Fruit fly (Drosophila melanogaster): ENCODE measurements around the gene CG8478.

CG8478 gene

DNA sequence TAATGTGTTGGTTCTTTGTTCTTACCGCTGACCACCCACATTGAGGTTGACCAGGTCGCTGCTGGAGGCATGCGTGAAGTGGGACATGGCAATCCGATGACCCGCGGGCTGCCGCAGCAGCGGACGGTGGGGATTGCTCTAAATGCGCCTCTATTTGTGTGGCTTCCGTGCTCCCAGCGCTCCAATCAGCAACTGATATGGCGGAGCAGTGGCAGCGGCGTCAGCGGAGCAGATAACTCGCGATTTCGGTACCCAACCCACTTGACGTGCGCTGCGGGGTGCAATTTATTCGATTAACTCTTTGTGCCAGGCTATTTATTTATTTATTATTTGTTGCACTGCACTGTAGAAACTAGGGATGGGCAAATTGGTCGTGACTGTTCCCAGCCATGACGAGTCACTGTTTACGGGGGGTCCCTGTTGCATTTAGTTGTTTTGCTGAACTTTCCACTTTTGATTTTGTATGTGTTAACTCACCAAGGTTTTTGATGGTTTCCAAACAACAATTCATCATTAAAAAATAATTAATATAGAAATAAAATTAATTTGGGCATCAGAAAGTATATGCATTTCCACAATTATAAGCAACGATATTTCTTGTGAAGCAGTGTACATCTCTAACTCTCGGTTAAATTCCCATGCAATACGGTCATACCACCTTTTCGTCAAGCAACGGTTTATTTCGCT lies 37.3 kb downstream of the CG8478 start, which contains the start of the genes CG9467 and CG8526 (continued):
- no peak for TF ChIP-seq Trl (optimal IDR thresholded peaks at IDR 0.05)
- TF ChIP-seq Trl (GFP tag; optimal IDR thresholded peaks at IDR 0.05), result peak; percentile 28
- peak; percentile 87 for TF ChIP-seq nerfin-1 (tag; optimal IDR thresholded peaks at IDR 0.05)
- peak; percentile 54; the same call in 1 of the 2 replicates for TF ChIP-seq CG10366 (GFP tag; IDR thresholded peaks at IDR 0.05)
- peak; percentile 87 for TF ChIP-seq Abd-B (GFP tag; optimal IDR thresholded peaks at IDR 0.05)
- peak; percentile 73 for TF ChIP-seq CG30020 (tag; optimal IDR thresholded peaks at IDR 0.05)
- no peak; the same call in 2 of the 3 replicates for TF ChIP-seq zen2 (GFP tag; IDR thresholded peaks at IDR 0.05; ENCODE audit: partially characterized antibody)
- no peak for TF ChIP-seq CG3163 (GFP tag; optimal IDR thresholded peaks at IDR 0.05)
- peak; percentile 26 for TF ChIP-seq CG18011 (GFP tag; optimal IDR thresholded peaks at IDR 0.05)
- peak; percentile 70; the same call in 1 of the 3 replicates for TF ChIP-seq hb (GFP tag; IDR thresholded peaks at IDR 0.05; ENCODE audit: partially characterized antibody)
- TF ChIP-seq her (GFP tag; optimal IDR thresholded peaks at IDR 0.05), result no peak
- TF ChIP-seq zfh2 (GFP tag; optimal IDR thresholded peaks at IDR 0.05), result peak; percentile 71
- TF ChIP-seq CG1603 (tag; optimal IDR thresholded peaks at IDR 0.05), result no peak
- peak; percentile 77 for TF ChIP-seq CG3847 (GFP tag; IDR thresholded peaks at IDR 0.05)
- peak; percentile 51; the same call in 1 of the 2 replicates for TF ChIP-seq Atf6 (GFP tag; IDR thresholded peaks at IDR 0.05)
- peak; percentile 15 for TF ChIP-seq CG8944 (GFP tag; optimal IDR thresholded peaks at IDR 0.05)
- peak; percentile 53 for TF ChIP-seq Fer3 (tag; optimal IDR thresholded peaks at IDR 0.05)
- peak; percentile 30 for TF ChIP-seq HLH54F (GFP tag; optimal IDR thresholded peaks at IDR 0.05)
- TF ChIP-seq CG6683 (GFP tag; optimal IDR thresholded peaks at IDR 0.05), result no peak
- no peak for TF ChIP-seq gro (GFP tag; optimal IDR thresholded peaks at IDR 0.05)
- no peak for TF ChIP-seq crc (GFP tag; optimal IDR thresholded peaks at IDR 0.05)
- peak; percentile 24; the same call in 1 of the 2 replicates for TF ChIP-seq crol (GFP tag; IDR thresholded peaks at IDR 0.05)
- peak; percentile 59 for TF ChIP-seq mam (GFP tag; optimal IDR thresholded peaks at IDR 0.05)
- no peak for TF ChIP-seq Gsc (GFP tag; IDR thresholded peaks at IDR 0.05)
- TF ChIP-seq Neu2 (GFP tag; optimal IDR thresholded peaks at IDR 0.05; ENCODE audit: borderline replicate concordance), result no peak
- TF ChIP-seq chm (GFP tag; IDR thresholded peaks at IDR 0.05), result 0 out of 2 replicates have a peak, but pooled peaks have one; percentile 37
- no peak for TF ChIP-seq grn (GFP tag; optimal IDR thresholded peaks at IDR 0.05)
- peak; percentile 50 for TF ChIP-seq D19B (GFP tag; optimal IDR thresholded peaks at IDR 0.05)
- TF ChIP-seq CG3726 (GFP tag; IDR thresholded peaks at IDR 0.05), result no peak; the same call in 2 of the 3 replicates
- TF ChIP-seq Dip3 (GFP tag; optimal IDR thresholded peaks at IDR 0.05), result peak; percentile 15
- TF ChIP-seq CG2129 (GFP tag; IDR thresholded peaks at IDR 0.05; ENCODE audit: partially characterized antibody), result peak; percentile 66
- TF ChIP-seq tin (GFP tag; optimal IDR thresholded peaks at IDR 0.05), result peak; percentile 76
- TF ChIP-seq ind (GFP tag; optimal IDR thresholded peaks at IDR 0.05), result peak; percentile 79
- peak; percentile 57 for TF ChIP-seq al (GFP tag; IDR thresholded peaks at IDR 0.05)
- TF ChIP-seq kay (GFP tag; optimal IDR thresholded peaks at IDR 0.05), result no peak
- peak; percentile 69 for TF ChIP-seq CG9727 (GFP tag; optimal IDR thresholded peaks at IDR 0.05)
- no peak for TF ChIP-seq shn (GFP tag; optimal IDR thresholded peaks at IDR 0.05)
- peak; percentile 35; the same call in 1 of the 3 replicates for TF ChIP-seq ci (GFP tag; IDR thresholded peaks at IDR 0.05)
- no peak for TF ChIP-seq CG12769 (tag; optimal IDR thresholded peaks at IDR 0.05)
- no peak for TF ChIP-seq CG10565 (GFP tag; optimal IDR thresholded peaks at IDR 0.05)
- no peak for TF ChIP-seq gce (GFP tag; IDR thresholded peaks at IDR 0.05)
- TF ChIP-seq seq (GFP tag; IDR thresholded peaks at IDR 0.05), result no peak
- peak; percentile 69 for TF ChIP-seq CG12942 (GFP tag; optimal IDR thresholded peaks at IDR 0.05)
- no peak; the same call in 1 of the 2 replicates for TF ChIP-seq tna (GFP tag; IDR thresholded peaks at IDR 0.05; ENCODE audit: partially characterized antibody)
- TF ChIP-seq CG5953 (GFP tag; IDR thresholded peaks at IDR 0.05), result no peak
- TF ChIP-seq vfl (GFP tag; optimal IDR thresholded peaks at IDR 0.05), result peak; percentile 40
- no peak for TF ChIP-seq ash1 (GFP tag; optimal IDR thresholded peaks at IDR 0.05)
- peak; percentile 74 for TF ChIP-seq Doc3 (GFP tag; IDR thresholded peaks at IDR 0.05; ENCODE audit: partially characterized antibody)
- TF ChIP-seq CG14014 (GFP tag; IDR thresholded peaks at IDR 0.05), result 0 out of 2 replicates have a peak, but pooled peaks have one; percentile 38
- TF ChIP-seq CG32772 (GFP tag; IDR thresholded peaks at IDR 0.05), result peak; percentile 51; the same call in 1 of the 2 replicates

Measured in whole organism, embryonic.